Fruit fly (Drosophila melanogaster): Measurements from ENCODE around the gene Trm7-34.

The Trm7-34 gene

DNA sequence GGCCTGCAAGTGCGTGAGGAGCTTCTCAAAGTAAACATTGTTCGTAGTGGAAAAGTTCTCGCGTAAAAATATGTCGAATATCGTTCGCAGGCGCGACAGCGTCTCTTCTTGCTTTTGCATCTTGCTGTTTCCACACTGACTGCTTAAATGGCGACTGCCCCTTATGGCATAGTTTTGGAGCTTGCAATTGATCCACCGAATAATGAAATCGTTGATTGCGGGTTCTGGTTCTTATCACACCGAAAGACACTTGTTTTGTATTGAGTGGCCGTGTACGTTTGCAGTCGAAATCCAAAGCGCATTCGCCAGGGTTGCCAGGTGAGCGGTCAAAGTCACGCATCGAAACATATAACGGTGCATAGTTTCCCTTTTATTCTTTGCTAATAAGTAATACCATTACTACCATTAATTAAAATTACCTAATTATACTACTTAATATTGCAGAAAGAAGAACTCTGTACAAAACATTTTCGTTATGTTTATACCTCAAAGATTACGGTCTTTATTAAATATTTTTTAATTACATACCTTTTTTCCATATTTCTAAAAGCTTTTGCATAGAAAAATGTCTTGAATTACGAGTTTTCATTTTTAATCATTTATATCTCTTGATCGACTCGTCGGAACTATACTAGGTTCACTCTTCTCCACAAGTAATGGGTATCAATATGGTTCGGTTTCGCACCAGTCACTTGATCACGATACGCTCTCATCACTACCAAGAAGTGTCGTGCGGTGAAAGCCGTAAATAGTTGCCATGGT lies 32.0 kb downstream of the Trm7-34 start, which contains the start of the genes CG7044 and Tbc1d22:
CG7044 (minus strand) TSS at position 266 of the 762 bp plus-strand sequence.
Tbc1d22 (plus strand) TSS at position 747 of the 762 bp plus-strand sequence.
- TF ChIP-seq CG1620 (GFP tag; optimal IDR thresholded peaks at IDR 0.05) (peak; percentile 43), CG7045 (GFP tag; optimal IDR thresholded peaks at IDR 0.05) (peak; percentile 8), CG5204 (GFP tag; optimal IDR thresholded peaks at IDR 0.05) (no peak), cic (GFP tag; optimal IDR thresholded peaks at IDR 0.05) (no peak), Hr96 (GFP tag; optimal IDR thresholded peaks at IDR 0.05) (no peak), ovo (GFP tag; optimal IDR thresholded peaks at IDR 0.05) (peak; percentile 80), tj (GFP tag; optimal IDR thresholded peaks at IDR 0.05) (peak; percentile 39), bab1 (GFP tag; optimal IDR thresholded peaks at IDR 0.05) (no peak), kay (GFP tag; ENCODE audit: borderline replicate concordance) (no peak), CG11617 (GFP tag; optimal IDR thresholded peaks at IDR 0.05) (peak; percentile 75), toe (GFP tag; optimal IDR thresholded peaks at IDR 0.05) (no peak), Crg-1 (GFP tag; optimal IDR thresholded peaks at IDR 0.05) (peak; percentile 44), Mnt (GFP tag; optimal IDR thresholded peaks at IDR 0.05) (peak; percentile 51), CG14711 (tag; optimal IDR thresholded peaks at IDR 0.05) (peak; percentile 80), CG33017 (tag; optimal IDR thresholded peaks at IDR 0.05) (peak; percentile 28), CG7101 (tag; optimal IDR thresholded peaks at IDR 0.05) (peak; percentile 56), pad (GFP tag; optimal IDR thresholded peaks at IDR 0.05) (peak; percentile 42)

DNA sequence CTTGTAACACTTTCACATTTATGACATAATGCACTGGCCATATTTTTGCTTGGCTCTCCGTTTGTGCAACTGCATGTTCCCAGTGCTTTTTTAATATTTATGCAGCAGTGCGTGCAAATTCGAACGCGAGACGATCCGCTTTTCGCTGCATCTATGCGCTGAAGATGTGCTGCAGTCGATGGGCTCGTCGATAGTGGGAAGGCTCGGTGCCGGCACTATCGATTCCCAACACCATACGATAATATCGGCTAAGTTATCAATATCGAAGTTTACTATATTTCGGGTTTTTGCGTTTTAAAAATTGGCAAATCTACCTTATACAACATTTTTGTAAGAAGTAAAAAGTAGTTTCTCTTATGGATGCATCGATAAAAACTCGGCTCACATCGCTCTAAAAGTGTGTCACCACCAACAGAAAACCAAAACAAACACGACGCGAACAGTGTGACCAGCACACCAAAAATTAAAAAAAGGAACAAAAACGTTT lies 36.0 kb downstream of the Trm7-34 start, which contains the start of gene RhoGAP93B:
RhoGAP93B (minus strand) TSS at position 197 of the 487 bp plus-strand sequence.
- TF ChIP-seq toe (GFP tag; optimal IDR thresholded peaks at IDR 0.05) (peak; percentile 95), CG7045 (GFP tag; optimal IDR thresholded peaks at IDR 0.05) (peak; percentile 90), cnc (optimal IDR thresholded peaks at IDR 0.05) (no peak), CG1620 (GFP tag; optimal IDR thresholded peaks at IDR 0.05) (peak; percentile 85), tj (GFP tag; optimal IDR thresholded peaks at IDR 0.05) (peak; percentile 81), CG11617 (GFP tag; optimal IDR thresholded peaks at IDR 0.05) (peak; percentile 92), kay (GFP tag; ENCODE audit: borderline replicate concordance) (no peak), CG33017 (tag; optimal IDR thresholded peaks at IDR 0.05) (peak; percentile 12), pad (GFP tag; optimal IDR thresholded peaks at IDR 0.05) (peak; percentile 75), CG7101 (tag; optimal IDR thresholded peaks at IDR 0.05) (peak; percentile 86), CG12768 (GFP tag; optimal IDR thresholded peaks at IDR 0.05) (peak; percentile 92), CG5204 (GFP tag; optimal IDR thresholded peaks at IDR 0.05) (no peak), Crg-1 (GFP tag; optimal IDR thresholded peaks at IDR 0.05) (peak; percentile 74), bab1 (GFP tag; optimal IDR thresholded peaks at IDR 0.05) (peak; percentile 94), cic (GFP tag; optimal IDR thresholded peaks at IDR 0.05) (peak; percentile 78), ovo (GFP tag; optimal IDR thresholded peaks at IDR 0.05) (peak; percentile 79), Mnt (GFP tag; optimal IDR thresholded peaks at IDR 0.05) (peak; percentile 85), Clk (GFP tag; optimal IDR thresholded peaks at IDR 0.05) (peak; percentile 91), CG14711 (tag; optimal IDR thresholded peaks at IDR 0.05) (peak; percentile 82), Hr96 (GFP tag; optimal IDR thresholded peaks at IDR 0.05) (no peak)

DNA sequence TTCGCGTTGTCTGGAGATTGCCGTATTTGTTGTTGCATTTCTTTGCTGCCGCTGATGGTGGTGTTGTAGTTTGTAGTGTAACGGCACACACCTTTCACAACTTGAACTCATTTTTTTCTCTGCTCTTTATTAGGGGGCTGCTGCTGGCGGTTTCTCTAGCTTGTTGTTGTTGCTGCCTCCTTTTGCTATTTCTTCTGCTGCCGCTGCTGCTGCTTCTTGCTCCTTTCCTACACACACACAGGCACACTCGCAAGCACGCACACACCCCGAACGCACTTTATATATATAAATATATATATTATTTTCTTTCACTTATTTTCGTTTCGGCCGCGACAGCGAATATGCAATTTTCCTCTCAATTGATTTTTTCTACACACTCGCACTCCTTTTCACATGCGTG lies 36.5 kb downstream of the Trm7-34 start:
- TF ChIP-seq CG5204 (GFP tag; optimal IDR thresholded peaks at IDR 0.05) (no peak), CG33017 (tag; optimal IDR thresholded peaks at IDR 0.05) (no peak), CG12768 (GFP tag; optimal IDR thresholded peaks at IDR 0.05) (no peak), bab1 (GFP tag; optimal IDR thresholded peaks at IDR 0.05) (no peak), Mnt (GFP tag; optimal IDR thresholded peaks at IDR 0.05) (no peak), CG7045 (GFP tag; optimal IDR thresholded peaks at IDR 0.05) (no peak), Crg-1 (GFP tag; optimal IDR thresholded peaks at IDR 0.05) (no peak), Hr96 (GFP tag; optimal IDR thresholded peaks at IDR 0.05) (no peak), CG11617 (GFP tag; optimal IDR thresholded peaks at IDR 0.05) (no peak), tj (GFP tag; optimal IDR thresholded peaks at IDR 0.05) (no peak), CG7101 (tag; optimal IDR thresholded peaks at IDR 0.05) (no peak), CG14711 (tag; optimal IDR thresholded peaks at IDR 0.05) (no peak), cnc (optimal IDR thresholded peaks at IDR 0.05) (no peak)

DNA sequence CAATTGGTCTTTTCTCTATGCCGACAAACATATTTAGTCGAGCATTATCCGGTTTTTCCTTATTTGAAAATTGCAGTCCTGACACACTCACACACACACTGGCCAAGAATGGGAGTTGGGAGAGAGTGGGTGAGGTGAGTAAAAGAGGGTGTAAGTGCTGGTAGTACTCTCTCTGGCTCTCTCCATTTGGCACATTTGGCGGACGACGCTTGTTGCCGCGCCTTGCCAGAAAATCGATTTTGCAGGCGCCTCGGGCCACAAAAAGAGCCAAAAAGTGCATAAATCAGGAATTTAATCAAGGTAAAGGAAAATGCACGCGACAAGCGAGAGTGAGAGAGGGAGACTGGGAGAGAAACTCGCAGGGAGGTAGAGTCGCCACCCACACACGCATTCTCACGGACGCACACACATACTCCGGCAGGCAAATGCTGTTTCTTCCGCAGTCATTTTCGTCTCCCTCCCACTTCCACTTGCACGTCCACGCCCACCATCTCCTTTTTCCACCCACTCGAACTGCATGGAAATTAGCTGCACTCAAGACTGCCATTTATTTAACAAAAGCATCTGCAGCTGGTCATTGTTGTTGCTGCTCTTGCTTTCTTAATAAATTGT lies 37.0 kb downstream of the Trm7-34 start:
- TF ChIP-seq CG14711 (tag; optimal IDR thresholded peaks at IDR 0.05), result no peak
- TF ChIP-seq Hr96 (GFP tag; optimal IDR thresholded peaks at IDR 0.05), result no peak
- no peak for TF ChIP-seq Crg-1 (GFP tag; optimal IDR thresholded peaks at IDR 0.05)
- no peak for TF ChIP-seq kay (GFP tag; ENCODE audit: borderline replicate concordance)
- TF ChIP-seq bab1 (GFP tag; optimal IDR thresholded peaks at IDR 0.05), result no peak
- no peak for TF ChIP-seq CG7101 (tag; optimal IDR thresholded peaks at IDR 0.05)
- TF ChIP-seq tj (GFP tag; optimal IDR thresholded peaks at IDR 0.05), result no peak
- TF ChIP-seq CG5204 (GFP tag; optimal IDR thresholded peaks at IDR 0.05), result no peak
- TF ChIP-seq CG1620 (GFP tag; optimal IDR thresholded peaks at IDR 0.05), result no peak
- TF ChIP-seq CG7045 (GFP tag; optimal IDR thresholded peaks at IDR 0.05), result no peak
- TF ChIP-seq cnc (optimal IDR thresholded peaks at IDR 0.05), result no peak
- TF ChIP-seq toe (GFP tag; optimal IDR thresholded peaks at IDR 0.05), result no peak

DNA sequence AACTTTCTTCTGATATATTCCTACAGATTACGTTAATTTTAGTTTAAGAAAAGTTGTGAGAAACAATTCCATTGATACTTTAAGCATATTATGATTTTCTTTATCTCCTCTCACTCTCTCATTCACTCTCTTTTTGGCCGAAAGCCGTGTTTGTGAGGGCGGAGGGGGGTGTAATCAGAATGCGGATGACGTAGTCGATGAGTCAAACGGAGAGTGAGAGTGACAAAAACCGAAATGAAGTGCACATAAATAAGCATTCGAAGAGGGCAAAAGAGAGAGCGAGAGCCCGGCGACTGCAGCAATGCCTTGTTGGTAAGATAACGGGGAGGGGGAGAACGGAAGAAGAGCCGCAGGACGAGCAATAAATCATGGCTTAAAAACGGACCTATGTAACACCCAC lies 39.4 kb downstream of the Trm7-34 start:
- TF ChIP-seq Crg-1 (GFP tag; optimal IDR thresholded peaks at IDR 0.05), result no peak
- TF ChIP-seq tj (GFP tag; optimal IDR thresholded peaks at IDR 0.05), result no peak
- TF ChIP-seq cnc (optimal IDR thresholded peaks at IDR 0.05), result no peak
- TF ChIP-seq CG7045 (GFP tag; optimal IDR thresholded peaks at IDR 0.05), result no peak
- TF ChIP-seq CG1620 (GFP tag; optimal IDR thresholded peaks at IDR 0.05), result no peak
- no peak for TF ChIP-seq CG5204 (GFP tag; optimal IDR thresholded peaks at IDR 0.05)
